Worm (Caenorhabditis elegans): ENCODE measurements around the gene R10E4.3.

ce11 chrIII:4323859-4324258 is 36.6 kb upstream of the R10E4.3 start, which contains the start of gene H38K22.9:
- no peak for TF ChIP-seq nhr-11 (tag; optimal IDR thresholded peaks at IDR 0.05)
- TF ChIP-seq unc-62 (GFP tag; optimal IDR thresholded peaks at IDR 0.05), result no peak
- no peak for TF ChIP-seq unc-39 (tag; optimal IDR thresholded peaks at IDR 0.05)
- no peak for TF ChIP-seq nhr-25 (tag; optimal IDR thresholded peaks at IDR 0.05)
- TF ChIP-seq nhr-12 (tag; optimal IDR thresholded peaks at IDR 0.05), result no peak
- no peak for TF ChIP-seq nhr-237 (tag; optimal IDR thresholded peaks at IDR 0.05)
- TF ChIP-seq sem-4 (tag; optimal IDR thresholded peaks at IDR 0.05), result no peak
- TF ChIP-seq ama-1 (optimal IDR thresholded peaks at IDR 0.05), result no peak
- no peak for TF ChIP-seq mdl-1 (tag; optimal IDR thresholded peaks at IDR 0.05)
